Worm (Caenorhabditis elegans): ENCODE measurements around the gene clc-9.

The clc-9 gene

ce11 chrIV:11126028-11126427 lies 13.3 kb downstream of the clc-9 start:
- TF ChIP-seq lin-39 (tag; optimal IDR thresholded peaks at IDR 0.05): no peak
- no peak for TF ChIP-seq nhr-11 (tag; optimal IDR thresholded peaks at IDR 0.05)
- TF ChIP-seq nhr-6 (tag; optimal IDR thresholded peaks at IDR 0.05): no peak
- TF ChIP-seq mdl-1 (tag; optimal IDR thresholded peaks at IDR 0.05): no peak
- no peak for TF ChIP-seq lsy-2 (tag; optimal IDR thresholded peaks at IDR 0.05)
- TF ChIP-seq skn-1 (tag; optimal IDR thresholded peaks at IDR 0.05): no peak
- TF ChIP-seq ceh-16 (tag; optimal IDR thresholded peaks at IDR 0.05): no peak
- no peak for TF ChIP-seq nhr-23 (tag; optimal IDR thresholded peaks at IDR 0.05)
- no peak for TF ChIP-seq unc-62 (GFP tag; optimal IDR thresholded peaks at IDR 0.05)

ce11 chrIV:11130774-11131173 lies 18.0 kb downstream of the clc-9 start:
- peak; percentile 9 for TF ChIP-seq nhr-129 (tag; optimal IDR thresholded peaks at IDR 0.05)
- TF ChIP-seq nhr-23 (tag; optimal IDR thresholded peaks at IDR 0.05): no peak
- TF ChIP-seq C34F6.9 (tag; optimal IDR thresholded peaks at IDR 0.05): no peak
- TF ChIP-seq elt-1 (tag; optimal IDR thresholded peaks at IDR 0.05): no peak
- TF ChIP-seq peb-1 (tag; optimal IDR thresholded peaks at IDR 0.05): no peak
- no peak for TF ChIP-seq R02D3.7 (tag; optimal IDR thresholded peaks at IDR 0.05)
- TF ChIP-seq ceh-16 (tag; optimal IDR thresholded peaks at IDR 0.05): no peak
- no peak for TF ChIP-seq lin-13 (GFP tag; optimal IDR thresholded peaks at IDR 0.05)
- TF ChIP-seq sma-3 (GFP tag; optimal IDR thresholded peaks at IDR 0.05): no peak
- TF ChIP-seq nhr-10 (tag; optimal IDR thresholded peaks at IDR 0.05): no peak
- TF ChIP-seq unc-55 (GFP tag; optimal IDR thresholded peaks at IDR 0.05): peak; percentile 51
- TF ChIP-seq lsy-2 (tag; optimal IDR thresholded peaks at IDR 0.05): peak in 1 of 2 experiments; percentile 16
- peak; percentile 8 for TF ChIP-seq fos-1 (tag; optimal IDR thresholded peaks at IDR 0.05)
- no peak for TF ChIP-seq zag-1 (tag; optimal IDR thresholded peaks at IDR 0.05)

ce11 chrIV:11131268-11131667 lies 18.5 kb downstream of the clc-9 start, which contains the start of gene ard-1:
ard-1 (plus strand) TSS chrIV:11131279.
- TF ChIP-seq mdl-1 (tag; optimal IDR thresholded peaks at IDR 0.05) (no peak), lsy-2 (tag; optimal IDR thresholded peaks at IDR 0.05) (no peak)

- TF ChIP-seq F13H6.1 (tag; optimal IDR thresholded peaks at IDR 0.05) (no peak), nhr-77 (tag; optimal IDR thresholded peaks at IDR 0.05) (no peak), blmp-1 (tag; optimal IDR thresholded peaks at IDR 0.05; ENCODE audit: insufficient read depth) (no peak), egl-27 (tag; optimal IDR thresholded peaks at IDR 0.05) (no peak), lsy-2 (tag; optimal IDR thresholded peaks at IDR 0.05) (peak; percentile 14 to 80), peb-1 (tag; optimal IDR thresholded peaks at IDR 0.05) (no peak), nhr-25 (tag; optimal IDR thresholded peaks at IDR 0.05) (peak; percentile 5), ztf-4 (tag; optimal IDR thresholded peaks at IDR 0.05) (no peak), crh-2 (tag; optimal IDR thresholded peaks at IDR 0.05) (peak; percentile 6), gmeb-1 (tag; optimal IDR thresholded peaks at IDR 0.05) (peak; percentile 92), C34F6.9 (tag; optimal IDR thresholded peaks at IDR 0.05) (peak; percentile 79), lin-13 (GFP tag; optimal IDR thresholded peaks at IDR 0.05) (peak; percentile 29), mdl-1 (tag; optimal IDR thresholded peaks at IDR 0.05) (no peak), unc-55 (GFP tag; optimal IDR thresholded peaks at IDR 0.05) (peak; percentile 78), sma-9 (GFP tag; optimal IDR thresholded peaks at IDR 0.05) (no peak), sma-9 (tag; optimal IDR thresholded peaks at IDR 0.05) (no peak)
These were observed 29.8 kb downstream of the clc-9 start, which contains the start of gene skih-2 for ce11 chrIV:11142314-11143227. skih-2 (minus strand) TSS chrIV:11142364.

- TF ChIP-seq ztf-1 (GFP tag; conservative IDR thresholded peaks at IDR 0.05) (no peak), nhr-6 (tag; optimal IDR thresholded peaks at IDR 0.05) (no peak), Y55F3AM.14 (GFP tag; optimal IDR thresholded peaks at IDR 0.05) (no peak), unc-39 (tag; optimal IDR thresholded peaks at IDR 0.05) (no peak), ztf-11 (tag; optimal IDR thresholded peaks at IDR 0.05) (no peak), sem-4 (tag; optimal IDR thresholded peaks at IDR 0.05) (no peak), ama-1 (optimal IDR thresholded peaks at IDR 0.05) (no peak), blmp-1 (tag; optimal IDR thresholded peaks at IDR 0.05; ENCODE audit: insufficient read depth) (no peak), elt-3 (tag; optimal IDR thresholded peaks at IDR 0.05) (no peak), lin-39 (tag; optimal IDR thresholded peaks at IDR 0.05) (no peak), unc-55 (GFP tag; optimal IDR thresholded peaks at IDR 0.05) (no peak), snpc-4 (tag; optimal IDR thresholded peaks at IDR 0.05) (no peak), egl-27 (tag; optimal IDR thresholded peaks at IDR 0.05) (no peak), fos-1 (tag; optimal IDR thresholded peaks at IDR 0.05) (no peak), mbf-1 (tag; optimal IDR thresholded peaks at IDR 0.05) (no peak), mdl-1 (tag; optimal IDR thresholded peaks at IDR 0.05) (no peak), nhr-237 (tag; optimal IDR thresholded peaks at IDR 0.05) (no peak), sma-9 (GFP tag; optimal IDR thresholded peaks at IDR 0.05) (no peak), sma-9 (tag; optimal IDR thresholded peaks at IDR 0.05) (no peak), nhr-23 (tag; optimal IDR thresholded peaks at IDR 0.05) (no peak), mab-5 (tag; optimal IDR thresholded peaks at IDR 0.05) (no peak)
These were observed 30.4 kb downstream of the clc-9 start, which contains the start of gene F01G4.4 for ce11 chrIV:11143228-11143444. F01G4.4 (plus strand) TSS chrIV:11143345.
